Worm (Caenorhabditis elegans) whole organism, young adult: ENCODE data around the gene F53B2.5.

Experiments
- B0035.1 ChIP-seq: sonication (generic microtip); optimal IDR thresholded peaks from 2 replicates; lab custom pipeline; 2016; ENCODE audit warnings: missing genetic modification characterization, mild to moderate bottlenecking, missing compliant biosample characterization, missing genotype, missing genetic modification reagents
- B0261.1 ChIP-seq: sonication (generic microtip); optimal IDR thresholded peaks from 2 replicates; lab custom pipeline; 2016; ENCODE audit warnings: mild to moderate bottlenecking, missing genetic modification characterization, moderate library complexity, missing compliant biosample characterization
- B0336.3 ChIP-seq: fragments of 200-800 bp; sonication (Bioruptor generic); IDR thresholded peaks from 2 replicates; pipeline ENCODE4 v1.3.6; 2022; ENCODE audit warnings: missing genetic modification characterization, missing compliant biosample characterization
- D2030.7 ChIP-seq: fragments of 200-800 bp; sonication (Bioruptor generic); IDR thresholded peaks from 2 replicates; pipeline ENCODE4 v1.3.6; 2022; ENCODE audit warnings: missing genetic modification reagents, missing genetic modification characterization, missing compliant biosample characterization
- F22D6.2 ChIP-seq: sonication (generic microtip); optimal IDR thresholded peaks from 2 replicates; lab custom pipeline; 2016; ENCODE audit warnings: mild to moderate bottlenecking, missing genetic modification characterization, missing compliant biosample characterization
- F23B12.7 ChIP-seq: sonication (generic microtip); optimal IDR thresholded peaks from 2 replicates; lab custom pipeline; 2017; ENCODE audit warnings: missing genetic modification characterization, mild to moderate bottlenecking, missing compliant biosample characterization, antibody characterized with exemption, moderate library complexity; ENCODE audit not compliant: insufficient read depth
- F39B2.1 ChIP-seq: fragments of 200-800 bp; sonication (Bioruptor generic); IDR thresholded peaks from 2 replicates; pipeline ENCODE4 v1.3.6; 2022; ENCODE audit warnings: missing genetic modification reagents, missing genetic modification characterization, missing compliant biosample characterization
- T26A5.8 ChIP-seq: sonication (generic microtip); optimal IDR thresholded peaks from 2 replicates; lab custom pipeline; 2016; ENCODE audit warnings: missing genetic modification characterization, missing compliant biosample characterization
- Y95B8A.8 ChIP-seq: fragments of 200-800 bp; sonication (Bioruptor generic); IDR thresholded peaks from 2 replicates; pipeline ENCODE4 v1.3.6; 2022; ENCODE audit warnings: missing genetic modification reagents, missing genetic modification characterization, missing compliant biosample characterization
- ZK185.1 ChIP-seq: sonication (generic microtip); optimal IDR thresholded peaks from 2 replicates; lab custom pipeline; 2016; ENCODE audit warnings: mild to moderate bottlenecking, missing genetic modification characterization, missing compliant biosample characterization; ENCODE audit not compliant: poor library complexity, severe bottlenecking
- ama-1 ChIP-seq, 3 experiments: fragments of 150-350 bp in 1 of 3; sonication (generic microtip) in 2 of 3; optimal IDR thresholded peaks; 2 replicates each; lab custom pipeline; 2014 to 2018; ENCODE audit warnings: missing biosample characterization in 2 of 3, missing genetic modification characterization in 2 of 3, missing genetic modification reagents in 2 of 3
- aptf-2 ChIP-seq: fragments of 200-800 bp; sonication (Bioruptor generic); conservative IDR thresholded peaks from 2 replicates; pipeline ENCODE4 v1.3.6; 2022; ENCODE audit warnings: missing genetic modification reagents, missing genetic modification characterization, missing compliant biosample characterization
- cebp-1 ChIP-seq, 2 experiments: fragments of 200-800 bp in 1 of 2; sonication (Bioruptor generic) in 1 of 2; sonication (generic microtip) in 1 of 2; IDR thresholded peaks in 1 of 2; optimal IDR thresholded peaks in 1 of 2; 2 replicates each; pipeline versions ENCODE4 v1.3.6 to Lab custom; 2017 to 2022; ENCODE audit warnings: missing compliant biosample characterization in 2 of 2, missing genetic modification characterization in 2 of 2, mild to moderate bottlenecking in 1 of 2, missing genetic modification reagents in 1 of 2, moderate library complexity in 1 of 2
- cebp-2 ChIP-seq: fragments of 200-800 bp; sonication (Bioruptor generic); IDR thresholded peaks from 2 replicates; pipeline ENCODE4 v1.3.6; 2022; ENCODE audit warnings: missing genetic modification characterization, missing compliant biosample characterization
- ceh-27 ChIP-seq: fragments of 200-800 bp; sonication (Bioruptor generic); optimal IDR thresholded peaks from 2 replicates; lab custom pipeline; 2018; ENCODE audit warnings: mild to moderate bottlenecking, missing genetic modification characterization, moderate library complexity, missing compliant biosample characterization
- ceh-58 ChIP-seq: fragments of 200-800 bp; sonication (Bioruptor generic); IDR thresholded peaks from 2 replicates; pipeline ENCODE4 v1.3.6; 2022; ENCODE audit warnings: missing genetic modification characterization, missing compliant biosample characterization
- ceh-79 ChIP-seq: sonication (generic microtip); optimal IDR thresholded peaks from 2 replicates; lab custom pipeline; 2017; ENCODE audit warnings: mild to moderate bottlenecking, missing genetic modification characterization, missing compliant biosample characterization
- dpl-1 ChIP-seq: fragments of 150-350 bp; optimal IDR thresholded peaks from 2 replicates; lab custom pipeline; 2014; ENCODE audit warnings: missing biosample characterization, missing genetic modification reagents, missing genetic modification characterization
- efl-1 ChIP-seq: fragments of 150-350 bp; optimal IDR thresholded peaks from 2 replicates; lab custom pipeline; 2014; ENCODE audit warnings: missing biosample characterization, missing genetic modification reagents, missing genetic modification characterization
- egl-18 ChIP-seq: fragments of 200-800 bp; sonication (Bioruptor generic); IDR thresholded peaks from 2 replicates; pipeline ENCODE4 v1.3.6; 2022; ENCODE audit warnings: missing genetic modification reagents, missing genetic modification characterization, missing compliant biosample characterization
- fkh-3 ChIP-seq: sonication (generic microtip); optimal IDR thresholded peaks from 2 replicates; lab custom pipeline; 2016; ENCODE audit warnings: mild to moderate bottlenecking, missing genetic modification characterization, missing compliant biosample characterization
- gei-17 ChIP-seq: fragments of 200-800 bp; sonication (Bioruptor generic); optimal IDR thresholded peaks from 2 replicates; lab custom pipeline; 2018; ENCODE audit warnings: mild to moderate bottlenecking, missing genetic modification characterization, missing compliant biosample characterization
- him-1 ChIP-seq: sonication (generic microtip); optimal IDR thresholded peaks from 2 replicates; lab custom pipeline; 2016; ENCODE audit warnings: missing genotype, missing genetic modification reagents, missing genetic modification characterization, missing compliant biosample characterization
- hrde-1 ChIP-seq: sonication (generic microtip); optimal IDR thresholded peaks from 2 replicates; lab custom pipeline; 2016; ENCODE audit warnings: missing genetic modification characterization, mild to moderate bottlenecking, missing compliant biosample characterization, moderate library complexity, missing genotype, missing genetic modification reagents, borderline replicate concordance
- let-526 ChIP-seq: fragments of 200-800 bp; sonication (Bioruptor generic); IDR thresholded peaks from 2 replicates; pipeline ENCODE4 v1.3.6; 2022; ENCODE audit warnings: missing genetic modification reagents, missing genetic modification characterization, missing compliant biosample characterization
- lin-35 ChIP-seq, 3 experiments: fragments of 150-350 bp in 2 of 3; sonication (generic microtip) in 1 of 3; optimal IDR thresholded peaks; 2 replicates each; lab custom pipeline; 2014 to 2018; ENCODE audit warnings: missing biosample characterization in 3 of 3, missing genetic modification characterization in 3 of 3, missing genetic modification reagents in 3 of 3
- lin-40 ChIP-seq: sonication (generic microtip); optimal IDR thresholded peaks from 2 replicates; lab custom pipeline; 2016; ENCODE audit warnings: missing genetic modification characterization, mild to moderate bottlenecking, missing compliant biosample characterization, missing genotype, missing genetic modification reagents
- lin-54 ChIP-seq: fragments of 200-800 bp; sonication (Bioruptor generic); optimal IDR thresholded peaks from 2 replicates; lab custom pipeline; 2018; ENCODE audit warnings: mild to moderate bottlenecking, missing genetic modification characterization, missing compliant biosample characterization
- lir-1 ChIP-seq: fragments of 200-800 bp; sonication (Bioruptor generic); conservative IDR thresholded peaks from 2 replicates; pipeline ENCODE4 v1.3.6; 2022; ENCODE audit warnings: missing genetic modification reagents, missing genetic modification characterization, missing compliant biosample characterization
- madf-10 ChIP-seq: sonication (generic microtip); optimal IDR thresholded peaks from 2 replicates; lab custom pipeline; 2016; ENCODE audit warnings: mild to moderate bottlenecking, missing genetic modification characterization, missing compliant biosample characterization
- madf-8 ChIP-seq: fragments of 200-800 bp; sonication (Bioruptor generic); conservative IDR thresholded peaks from 2 replicates; pipeline ENCODE4 v1.3.6; 2022; ENCODE audit warnings: missing genetic modification reagents, missing genetic modification characterization, missing compliant biosample characterization
- mes-4 ChIP-seq: sonication (generic microtip); optimal IDR thresholded peaks from 2 replicates; lab custom pipeline; 2016; ENCODE audit warnings: missing genotype, missing genetic modification characterization, missing compliant biosample characterization
- nfya-2 ChIP-seq: fragments of 200-800 bp; sonication (Bioruptor generic); IDR thresholded peaks from 2 replicates; pipeline ENCODE4 v1.3.6; 2022; ENCODE audit warnings: missing genetic modification reagents, missing genetic modification characterization, missing compliant biosample characterization
- nhr-90 ChIP-seq: sonication (generic microtip); optimal IDR thresholded peaks from 2 replicates; lab custom pipeline; 2016; ENCODE audit warnings: missing genotype, mild to moderate bottlenecking, missing genetic modification characterization, missing compliant biosample characterization
- rcor-1 ChIP-seq: fragments of 200-800 bp; sonication (Bioruptor generic); IDR thresholded peaks from 2 replicates; pipeline ENCODE4 v1.3.6; 2022; ENCODE audit warnings: missing genetic modification reagents, missing genetic modification characterization, missing compliant biosample characterization
- rec-8 ChIP-seq, 2 experiments: sonication (generic microtip); optimal IDR thresholded peaks; 2 replicates each; lab custom pipeline; 2016; ENCODE audit warnings: mild to moderate bottlenecking in 2 of 2, missing genetic modification characterization in 2 of 2, missing genetic modification reagents in 2 of 2, missing genotype in 2 of 2, missing biosample characterization in 1 of 2, missing compliant biosample characterization in 1 of 2, moderate library complexity in 1 of 2
- repo-1 ChIP-seq: sonication (generic microtip); optimal IDR thresholded peaks from 2 replicates; lab custom pipeline; 2017; ENCODE audit warnings: mild to moderate bottlenecking, missing genetic modification characterization, missing compliant biosample characterization
- snpc-3.4 ChIP-seq: sonication (generic microtip); optimal IDR thresholded peaks from 2 replicates; lab custom pipeline; 2017; ENCODE audit warnings: missing genetic modification characterization, mild to moderate bottlenecking, missing compliant biosample characterization, antibody characterized with exemption, moderate library complexity, missing genotype, missing genetic modification reagents
- tbp1 ChIP-seq: fragments of 200-800 bp; sonication (Bioruptor generic); optimal IDR thresholded peaks from 2 replicates; lab custom pipeline; 2018; ENCODE audit warnings: mild to moderate bottlenecking, missing genetic modification characterization, missing compliant biosample characterization
- tlf-1 ChIP-seq: fragments of 200-800 bp; sonication (Bioruptor generic); optimal IDR thresholded peaks from 2 replicates; lab custom pipeline; 2018; ENCODE audit warnings: mild to moderate bottlenecking, missing genetic modification characterization, missing compliant biosample characterization
- zfh-2 ChIP-seq: fragments of 200-800 bp; sonication (Bioruptor generic); conservative IDR thresholded peaks from 2 replicates; pipeline ENCODE4 v1.3.6; 2022; ENCODE audit warnings: missing genetic modification reagents, missing genetic modification characterization, missing compliant biosample characterization
- ztf-3 ChIP-seq: fragments of 200-800 bp; sonication (Bioruptor generic); optimal IDR thresholded peaks from 2 replicates; lab custom pipeline; 2018; ENCODE audit warnings: mild to moderate bottlenecking, missing genetic modification characterization, missing compliant biosample characterization

F53B2.5 gene

ce11 chrIV:12558925-12559450 is 28.0 kb upstream of the F53B2.5 start, which contains the start of the genes ZK795.2 and ZK795.3 (continued):
- TF ChIP-seq zfh-2 (GFP tag; lab: Robert Waterston, UW): no peak
- no peak for TF ChIP-seq F22D6.2
- TF ChIP-seq rcor-1 (GFP tag; lab: Robert Waterston, UW): no peak
- no peak for TF ChIP-seq snpc-3.4 (tag; lab: Kevin White, UChicago)
- TF ChIP-seq B0261.1 (tag; lab: Kevin White, UChicago): no peak
- TF ChIP-seq lin-35 (GFP tag; optimal IDR thresholded peaks at IDR 0.05; lab: Kevin White, UChicago): peak; percentile 71 to 95 (median 76)
- peak; percentile 86 for TF ChIP-seq dpl-1
- no peak for TF ChIP-seq mes-4 (tag; lab: Kevin White, UChicago)
- no peak for TF ChIP-seq ceh-58 (GFP tag; lab: Robert Waterston, UW)
- TF ChIP-seq nfya-2 (GFP tag; lab: Robert Waterston, UW): no peak
- TF ChIP-seq him-1 (tag; lab: Kevin White, UChicago): peak; percentile 2
- TF ChIP-seq ama-1 (optimal IDR thresholded peaks at IDR 0.05; lab: Kevin White, UChicago): no peak
- no peak for TF ChIP-seq ama-1 (GFP tag; optimal IDR thresholded peaks at IDR 0.05; lab: Kevin White, UChicago)
- TF ChIP-seq madf-10 (tag; lab: Kevin White, UChicago): no peak
- no peak for TF ChIP-seq tlf-1
- no peak for TF ChIP-seq lir-1 (GFP tag; lab: Robert Waterston, UW)
- no peak for TF ChIP-seq repo-1 (tag; lab: Kevin White, UChicago)
- peak; percentile 87 for TF ChIP-seq efl-1 (GFP tag; lab: Kevin White, UChicago)
- TF ChIP-seq D2030.7 (GFP tag; lab: Robert Waterston, UW): peak; percentile 31; the same call in 1 of the 2 replicates
- peak; percentile 35 for TF ChIP-seq F23B12.7 (tag; lab: Kevin White, UChicago)
- no peak for TF ChIP-seq egl-18 (GFP tag; lab: Robert Waterston, UW)
- no peak for TF ChIP-seq tbp1 (GFP tag; lab: Kevin White, UChicago)
- TF ChIP-seq cebp-1 (GFP tag; IDR thresholded peaks at IDR 0.05; lab: Robert Waterston, UW): no peak
- TF ChIP-seq cebp-1 (tag; optimal IDR thresholded peaks at IDR 0.05; lab: Kevin White, UChicago): no peak
- TF ChIP-seq lin-40 (tag; lab: Kevin White, UChicago): peak; percentile 31
- no peak for TF ChIP-seq hrde-1 (tag; lab: Kevin White, UChicago)
- no peak for TF ChIP-seq ceh-27 (GFP tag; lab: Kevin White, UChicago)
- no peak for TF ChIP-seq nhr-90 (tag; lab: Kevin White, UChicago)
- peak; percentile 23 for TF ChIP-seq ZK185.1 (tag; lab: Kevin White, UChicago)
- TF ChIP-seq B0336.3 (GFP tag; lab: Robert Waterston, UW): no peak
- TF ChIP-seq B0035.1: no peak
- TF ChIP-seq gei-17: no peak
- TF ChIP-seq madf-8 (GFP tag; lab: Robert Waterston, UW): no peak
- no peak for TF ChIP-seq ceh-79
- TF ChIP-seq let-526 (GFP tag; lab: Robert Waterston, UW): no peak
- TF ChIP-seq ztf-3: no peak
- TF ChIP-seq cebp-2 (GFP tag; lab: Robert Waterston, UW): no peak
- TF ChIP-seq Y95B8A.8 (GFP tag; lab: Robert Waterston, UW): no peak
- no peak for TF ChIP-seq fkh-3
- TF ChIP-seq lin-54 (GFP tag; lab: Kevin White, UChicago): peak; percentile 97
- TF ChIP-seq rec-8 (tag; optimal IDR thresholded peaks at IDR 0.05; lab: Kevin White, UChicago): no peak
- TF ChIP-seq aptf-2 (GFP tag; lab: Robert Waterston, UW): no peak
- no peak for TF ChIP-seq T26A5.8
- no peak for TF ChIP-seq F39B2.1 (GFP tag; lab: Robert Waterston, UW)
